Fruit fly (Drosophila melanogaster): ENCODE data around the gene Prosbeta2.

- TF ChIP-seq CTCF (optimal IDR thresholded peaks at IDR 0.05) (no peak), CG8478 (optimal IDR thresholded peaks at IDR 0.05) (no peak)
These were observed 26.5 kb upstream of the Prosbeta2 start for dm6 chr3L:14973251-14973625.

Measured in S2 (cell line).